Worm (Caenorhabditis elegans): ENCODE results near the gene F25E5.5.

F25E5.5 gene

ce11 chrV:7436911-7437310 lies 10.2 kb upstream of the F25E5.5 start:
- peak; percentile 74 for TF ChIP-seq snu-23 (GFP tag; optimal IDR thresholded peaks at IDR 0.05)
- TF ChIP-seq unc-62 (GFP tag; optimal IDR thresholded peaks at IDR 0.05) = no peak
- TF ChIP-seq nhr-85 (tag) = peak; percentile 93
- TF ChIP-seq swsn-7 (tag; optimal IDR thresholded peaks at IDR 0.05) = peak; percentile 4
- TF ChIP-seq xbp-1 (tag; optimal IDR thresholded peaks at IDR 0.05) = no peak
- TF ChIP-seq fkh-8 (tag; optimal IDR thresholded peaks at IDR 0.05) = no peak
- TF ChIP-seq aha-1 (tag; optimal IDR thresholded peaks at IDR 0.05) = no peak
- peak; percentile 71 for TF ChIP-seq lin-14 (GFP tag; optimal IDR thresholded peaks at IDR 0.05)
- TF ChIP-seq fkh-10 (GFP tag; optimal IDR thresholded peaks at IDR 0.05) = no peak
- TF ChIP-seq pag-3 (tag; optimal IDR thresholded peaks at IDR 0.05; ENCODE audit: borderline replicate concordance, insufficient read depth) = no peak
- no peak for TF ChIP-seq lin-15B (tag; optimal IDR thresholded peaks at IDR 0.05)
- TF ChIP-seq nhr-71 (tag; optimal IDR thresholded peaks at IDR 0.05) = peak; percentile 80
- TF ChIP-seq snpc-4 (tag; optimal IDR thresholded peaks at IDR 0.05) = no peak
- TF ChIP-seq F16B12.6 (tag; optimal IDR thresholded peaks at IDR 0.05) = no peak
- no peak for TF ChIP-seq lin-39 (tag; optimal IDR thresholded peaks at IDR 0.05)
- peak in 1 of 2 experiments; percentile 84 for TF ChIP-seq lin-35 (GFP tag; optimal IDR thresholded peaks at IDR 0.05)
- TF ChIP-seq C16A3.4 (tag; optimal IDR thresholded peaks at IDR 0.05) = peak; percentile 32
- TF ChIP-seq nhr-90 (tag; optimal IDR thresholded peaks at IDR 0.05; ENCODE audit: poor library complexity) = peak; percentile 77
- TF ChIP-seq nhr-84 (tag; optimal IDR thresholded peaks at IDR 0.05) = no peak
- TF ChIP-seq irx-1 (tag; optimal IDR thresholded peaks at IDR 0.05) = no peak
- TF ChIP-seq fkh-4 (tag; optimal IDR thresholded peaks at IDR 0.05; ENCODE audit: borderline replicate concordance) = no peak
- TF ChIP-seq zag-1 (tag; optimal IDR thresholded peaks at IDR 0.05) = no peak
- peak; percentile 87 for TF ChIP-seq ama-1 (optimal IDR thresholded peaks at IDR 0.05)
- TF ChIP-seq ztf-11 (tag; optimal IDR thresholded peaks at IDR 0.05) = no peak
- TF ChIP-seq elt-3 (tag; optimal IDR thresholded peaks at IDR 0.05) = peak in 4 of 6 experiments; percentile 0 to 97 (median 50)
- no peak for TF ChIP-seq hlh-4 (tag; optimal IDR thresholded peaks at IDR 0.05)
- TF ChIP-seq pqm-1 (tag; optimal IDR thresholded peaks at IDR 0.05) = no peak
- peak in 1 of 2 experiments; percentile 44 for TF ChIP-seq lsy-2 (tag; optimal IDR thresholded peaks at IDR 0.05)
- TF ChIP-seq hlh-17 (GFP tag; optimal IDR thresholded peaks at IDR 0.05; ENCODE audit: borderline replicate concordance) = no peak
- TF ChIP-seq dpl-1 (GFP tag; optimal IDR thresholded peaks at IDR 0.05) = peak in 2 of 3 experiments; percentile 20 to 31
- TF ChIP-seq C34B4.2 (tag; optimal IDR thresholded peaks at IDR 0.05) = no peak
- TF ChIP-seq nhr-20 (tag; optimal IDR thresholded peaks at IDR 0.05) = peak; percentile 80
- TF ChIP-seq unc-86 (tag; optimal IDR thresholded peaks at IDR 0.05) = no peak
- no peak for TF ChIP-seq lin-13 (GFP tag; optimal IDR thresholded peaks at IDR 0.05)
- peak in 1 of 2 experiments; percentile 14 for TF ChIP-seq efl-1 (optimal IDR thresholded peaks at IDR 0.05)
- peak in 1 of 2 experiments; percentile 1 for TF ChIP-seq efl-1 (GFP tag; optimal IDR thresholded peaks at IDR 0.05 in 1 of 2)
- no peak for TF ChIP-seq nhr-12 (tag; optimal IDR thresholded peaks at IDR 0.05)
- no peak for TF ChIP-seq sptf-1 (tag; optimal IDR thresholded peaks at IDR 0.05)
- TF ChIP-seq mep-1 (tag; optimal IDR thresholded peaks at IDR 0.05) = peak; percentile 58
- no peak for TF ChIP-seq dsc-1 (tag; optimal IDR thresholded peaks at IDR 0.05)
- TF ChIP-seq sup-37 (GFP tag; optimal IDR thresholded peaks at IDR 0.05) = no peak
- peak; percentile 65 for TF ChIP-seq tbx-2 (tag; optimal IDR thresholded peaks at IDR 0.05)
- no peak for TF ChIP-seq zip-4 (GFP tag; optimal IDR thresholded peaks at IDR 0.05)
- no peak for TF ChIP-seq mef-2 (tag; optimal IDR thresholded peaks at IDR 0.05)
- TF ChIP-seq nhr-28 (tag; optimal IDR thresholded peaks at IDR 0.05) = no peak
- TF ChIP-seq nhr-19 (GFP tag; conservative IDR thresholded peaks at IDR 0.05) = peak; percentile 79
- TF ChIP-seq hpl-2 (GFP tag; optimal IDR thresholded peaks at IDR 0.05) = no peak
- TF ChIP-seq lir-3 (tag; optimal IDR thresholded peaks at IDR 0.05; ENCODE audit: poor library complexity) = no peak
- no peak for TF ChIP-seq nhr-237 (tag; optimal IDR thresholded peaks at IDR 0.05)
- no peak for TF ChIP-seq rnt-1 (tag; optimal IDR thresholded peaks at IDR 0.05)
- no peak for TF ChIP-seq nhr-77 (tag; optimal IDR thresholded peaks at IDR 0.05)
- peak; percentile 67 for TF ChIP-seq ztf-4 (tag; optimal IDR thresholded peaks at IDR 0.05)
- TF ChIP-seq unc-130 (tag; optimal IDR thresholded peaks at IDR 0.05) = peak; percentile 72
- TF ChIP-seq mdl-1 (tag; optimal IDR thresholded peaks at IDR 0.05) = peak in 1 of 2 experiments; percentile 79

Measured in whole organism, L1 larva.